Worm (Caenorhabditis elegans) whole organism, L3 larva: ENCODE measurements around the gene znfx-1.

Source experiments
- R02D3.7 ChIP-seq: fragments of 150-350 bp; optimal IDR thresholded peaks from 2 replicates; lab custom pipeline; 2014; ENCODE audit warnings: missing biosample characterization, missing genetic modification characterization
- ZK546.5 ChIP-seq: sonication (generic microtip); optimal IDR thresholded peaks from 2 replicates; lab custom pipeline; 2017; ENCODE audit warnings: missing biosample characterization, missing genetic modification characterization
- aly-2 ChIP-seq: fragments of 150-350 bp; optimal IDR thresholded peaks from 2 replicates; lab custom pipeline; 2014; ENCODE audit warnings: missing biosample characterization, missing genetic modification characterization
- ama-1 ChIP-seq: fragments of 150-350 bp; optimal IDR thresholded peaks from 2 replicates; lab custom pipeline; 2018
- ceh-16 ChIP-seq: sonication (generic microtip); optimal IDR thresholded peaks from 2 replicates; lab custom pipeline; 2017; ENCODE audit warnings: missing biosample characterization, missing genetic modification characterization
- ceh-82 ChIP-seq: fragments of 150-350 bp; optimal IDR thresholded peaks from 2 replicates; lab custom pipeline; 2014; ENCODE audit warnings: missing biosample characterization, missing genetic modification characterization
- ceh-9 ChIP-seq: sonication (generic microtip); optimal IDR thresholded peaks from 2 replicates; lab custom pipeline; 2018; ENCODE audit warnings: missing biosample characterization, missing genetic modification characterization
- egl-5 ChIP-seq: fragments of 150-350 bp; optimal IDR thresholded peaks from 2 replicates; lab custom pipeline; 2017; ENCODE audit warnings: missing biosample characterization, missing genetic modification reagents, missing genetic modification characterization, inconsistent platforms
- elt-1 ChIP-seq: fragments of 150-350 bp; optimal IDR thresholded peaks from 2 replicates; lab custom pipeline; 2014; ENCODE audit warnings: missing biosample characterization, missing genetic modification characterization
- elt-3 ChIP-seq, 3 experiments: fragments of 150-350 bp in 1 of 3; sonication (generic microtip) in 2 of 3; optimal IDR thresholded peaks; 2 replicates in 2 of 3; 4 replicates in 1 of 3; lab custom pipeline; 2014 to 2017; ENCODE audit warnings: missing biosample characterization in 3 of 3, missing genetic modification characterization in 3 of 3
- eor-1 ChIP-seq, 2 experiments: fragments of 150-350 bp; optimal IDR thresholded peaks; 2 replicates each; lab custom pipeline; 2014 to 2018; ENCODE audit warnings: missing biosample characterization in 2 of 2, missing genetic modification characterization in 2 of 2
- fkh-2 ChIP-seq: fragments of 150-350 bp; optimal IDR thresholded peaks from 2 replicates; lab custom pipeline; 2014; ENCODE audit warnings: missing biosample characterization, missing genetic modification reagents, missing genetic modification characterization
- fos-1 ChIP-seq: fragments of 150-350 bp; optimal IDR thresholded peaks from 2 replicates; lab custom pipeline; 2014; ENCODE audit warnings: missing biosample characterization, missing genetic modification characterization
- hmg-11 ChIP-seq: sonication (generic microtip); optimal IDR thresholded peaks from 2 replicates; lab custom pipeline; 2016; ENCODE audit warnings: missing genetic modification characterization, missing compliant biosample characterization
- jun-1 ChIP-seq: fragments of 150-350 bp; optimal IDR thresholded peaks from 2 replicates; lab custom pipeline; 2014; ENCODE audit warnings: missing biosample characterization, missing genetic modification reagents, missing genetic modification characterization
- lsy-12 ChIP-seq: sonication (generic microtip); optimal IDR thresholded peaks from 2 replicates; lab custom pipeline; 2016; ENCODE audit warnings: mild to moderate bottlenecking, missing genetic modification characterization, missing compliant biosample characterization
- mdl-1 ChIP-seq: fragments of 150-350 bp; optimal IDR thresholded peaks from 2 replicates; lab custom pipeline; 2014; ENCODE audit warnings: missing biosample characterization, missing genetic modification characterization
- mml-1 ChIP-seq: fragments of 150-350 bp; sonication (generic microtip); optimal IDR thresholded peaks from 3 replicates; lab custom pipeline; 2014; ENCODE audit warnings: missing biosample characterization, missing genetic modification characterization
- nfya-1 ChIP-seq: sonication (generic microtip); optimal IDR thresholded peaks from 2 replicates; lab custom pipeline; 2017; ENCODE audit warnings: missing genetic modification characterization, mild to moderate bottlenecking, missing compliant biosample characterization, antibody characterized with exemption, moderate library complexity; ENCODE audit not compliant: insufficient read depth
- nhr-11 ChIP-seq: fragments of 150-350 bp; optimal IDR thresholded peaks from 2 replicates; lab custom pipeline; 2014; ENCODE audit warnings: missing biosample characterization, missing genetic modification characterization
- nhr-12 ChIP-seq: fragments of 150-350 bp; optimal IDR thresholded peaks from 2 replicates; lab custom pipeline; 2014; ENCODE audit warnings: missing biosample characterization, missing genetic modification characterization
- nhr-23 ChIP-seq: fragments of 150-350 bp; optimal IDR thresholded peaks from 2 replicates; lab custom pipeline; 2014; ENCODE audit warnings: missing biosample characterization, missing genetic modification reagents, missing genetic modification characterization
- nhr-237 ChIP-seq: fragments of 150-350 bp; optimal IDR thresholded peaks from 2 replicates; lab custom pipeline; 2014; ENCODE audit warnings: missing biosample characterization, missing genetic modification characterization
- nhr-25 ChIP-seq: sonication (generic microtip); optimal IDR thresholded peaks from 2 replicates; lab custom pipeline; 2017; ENCODE audit warnings: missing biosample characterization, missing genetic modification characterization
- nhr-43 ChIP-seq: sonication (generic microtip); optimal IDR thresholded peaks from 2 replicates; lab custom pipeline; 2016; ENCODE audit warnings: mild to moderate bottlenecking, missing genetic modification characterization, missing compliant biosample characterization; ENCODE audit not compliant: poor library complexity, severe bottlenecking
- nhr-67 ChIP-seq: fragments of 150-350 bp; optimal IDR thresholded peaks from 2 replicates; lab custom pipeline; 2014; ENCODE audit warnings: missing biosample characterization, missing genetic modification characterization
- nhr-76 ChIP-seq: fragments of 150-350 bp; sonication (generic microtip); optimal IDR thresholded peaks from 5 replicates; lab custom pipeline; 2014; ENCODE audit warnings: missing biosample characterization, missing genetic modification characterization
- nhr-77 ChIP-seq: fragments of 150-350 bp; optimal IDR thresholded peaks from 2 replicates; lab custom pipeline; 2014; ENCODE audit warnings: missing biosample characterization, missing genetic modification characterization
- pha-4 ChIP-seq: fragments of 150-350 bp; optimal IDR thresholded peaks from 2 replicates; lab custom pipeline; 2014; ENCODE audit warnings: missing biosample characterization, missing genetic modification reagents, missing genetic modification characterization
- pqm-1 ChIP-seq: fragments of 150-350 bp; optimal IDR thresholded peaks from 2 replicates; lab custom pipeline; 2017; ENCODE audit warnings: missing biosample characterization, missing genetic modification characterization, inconsistent platforms
- sea-2 ChIP-seq: fragments of 150-350 bp; sonication (generic microtip); optimal IDR thresholded peaks from 4 replicates; lab custom pipeline; 2014; ENCODE audit warnings: missing biosample characterization, missing genetic modification reagents, missing genetic modification characterization
- skn-1 ChIP-seq: fragments of 150-350 bp; optimal IDR thresholded peaks from 2 replicates; lab custom pipeline; 2014; ENCODE audit warnings: missing biosample characterization, missing genetic modification characterization
- tbx-2 ChIP-seq: sonication (generic microtip); optimal IDR thresholded peaks from 2 replicates; lab custom pipeline; 2016; ENCODE audit warnings: mild to moderate bottlenecking, missing genetic modification characterization, missing compliant biosample characterization
- unc-39 ChIP-seq: sonication (generic microtip); optimal IDR thresholded peaks from 4 replicates; lab custom pipeline; 2017; ENCODE audit warnings: missing biosample characterization, missing genetic modification characterization
- unc-62 ChIP-seq: fragments of 150-350 bp; sonication (generic microtip); optimal IDR thresholded peaks from 4 replicates; lab custom pipeline; 2014; ENCODE audit warnings: missing biosample characterization, missing genetic modification reagents, missing genetic modification characterization
- zag-1 ChIP-seq: fragments of 150-350 bp; optimal IDR thresholded peaks from 2 replicates; lab custom pipeline; 2014; ENCODE audit warnings: missing biosample characterization, missing genetic modification characterization
- ztf-11 ChIP-seq: fragments of 150-350 bp; optimal IDR thresholded peaks from 2 replicates; lab custom pipeline; 2014; ENCODE audit warnings: missing biosample characterization, missing genetic modification characterization

The znfx-1 gene

DNA sequence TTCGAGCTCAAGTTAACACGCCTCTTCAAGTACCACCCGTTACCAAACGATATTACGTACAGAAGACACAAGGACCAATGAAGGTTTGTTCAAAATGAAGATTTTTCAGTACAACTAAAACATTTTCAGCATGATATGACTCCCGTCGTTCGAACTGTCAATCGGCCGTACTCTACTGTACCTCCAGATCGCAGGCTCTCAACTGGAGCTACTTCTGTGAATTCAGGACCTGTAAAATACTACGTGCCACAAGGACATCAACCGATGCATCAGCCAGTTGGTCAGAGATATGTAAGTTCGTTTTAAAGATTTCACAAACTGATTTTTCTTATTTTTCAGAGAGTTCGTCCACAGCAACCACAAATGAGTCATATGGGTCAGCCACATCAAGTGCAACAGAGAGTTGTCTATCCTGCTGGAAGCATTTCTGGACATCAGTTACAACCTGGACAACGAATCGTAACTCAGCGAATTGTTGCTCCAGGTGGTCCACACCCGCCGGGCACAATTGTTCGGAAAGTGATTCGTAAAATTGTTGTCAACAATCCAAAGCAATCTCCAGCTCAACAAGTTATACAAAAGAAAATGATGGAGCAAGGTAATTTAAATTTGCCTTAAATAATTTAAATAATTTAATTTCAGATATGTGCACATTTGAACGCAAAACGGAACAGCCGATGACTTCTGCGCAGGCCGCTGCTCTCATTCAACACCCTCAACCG, 41.8 kb upstream of the znfx-1 start:
- TF ChIP-seq nhr-25 (no peak), nhr-23 (no peak), nhr-76 (tag; lab: Kevin White, UChicago) (no peak), fos-1 (tag; lab: Kevin White, UChicago) (no peak), nhr-43 (tag; lab: Kevin White, UChicago) (no peak), nhr-77 (tag; lab: Kevin White, UChicago) (no peak), ceh-9 (tag; lab: Kevin White, UChicago) (no peak), elt-1 (no peak), nhr-11 (tag; lab: Kevin White, UChicago) (no peak), nhr-237 (tag; lab: Kevin White, UChicago) (no peak), R02D3.7 (no peak), nfya-1 (no peak), ztf-11 (tag; lab: Kevin White, UChicago) (no peak), jun-1 (no peak), hmg-11 (tag; lab: Kevin White, UChicago) (no peak), lsy-12 (tag; lab: Kevin White, UChicago) (no peak), unc-62 (no peak), aly-2 (no peak), mml-1 (tag; lab: Kevin White, UChicago) (no peak)

DNA sequence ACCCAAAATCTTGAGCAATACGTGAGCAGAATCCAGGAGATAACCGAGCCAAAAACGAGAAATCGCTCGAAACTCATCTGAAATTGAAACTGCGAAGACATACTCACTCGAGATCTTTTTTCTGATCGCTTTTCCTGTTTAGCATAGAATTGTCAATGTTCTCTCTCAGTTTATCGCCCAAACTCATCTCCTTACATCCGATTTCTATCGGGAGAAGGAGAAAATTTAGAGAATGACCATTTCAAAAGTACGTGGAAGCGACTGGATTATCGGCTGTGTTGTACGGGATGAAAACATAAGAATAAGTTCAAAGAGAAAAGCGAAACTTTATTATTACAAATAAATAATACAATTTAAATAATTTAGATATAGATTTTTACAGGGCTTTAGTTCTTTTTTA, 40.6 kb upstream of the znfx-1 start, which contains the start of gene T23G7.2:
TSS of gene T23G7.2 (minus strand) at position 101 of the 400 bp plus-strand sequence.
- TF ChIP-seq fkh-2 (tag; lab: Kevin White, UChicago) (no peak), hmg-11 (tag; lab: Kevin White, UChicago) (no peak), R02D3.7 (no peak), ceh-16 (no peak), nhr-11 (tag; lab: Kevin White, UChicago) (no peak), ZK546.5 (tag; lab: Kevin White, UChicago) (no peak), skn-1 (tag; lab: Kevin White, UChicago) (no peak)

DNA sequence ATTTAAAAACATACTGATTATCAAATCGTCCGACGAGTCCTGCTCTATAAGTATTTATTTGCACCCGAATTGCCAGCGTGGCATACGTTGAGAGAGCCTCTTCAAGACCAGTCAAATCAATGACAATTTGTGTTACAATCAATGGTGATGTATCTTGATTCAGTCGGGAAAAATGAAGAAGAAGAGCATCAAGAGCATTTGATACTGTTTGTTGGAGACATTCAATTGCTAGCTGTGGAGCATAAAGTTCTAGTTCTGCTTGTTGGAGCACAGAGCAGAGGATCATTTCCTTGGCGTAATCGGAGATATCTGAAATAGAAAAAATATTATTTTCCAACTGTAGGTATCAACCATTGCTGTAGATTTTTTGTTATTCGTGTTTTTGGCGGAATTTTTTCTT, 40.0 kb upstream of the znfx-1 start:
- no peak for TF ChIP-seq tbx-2 (tag; lab: Kevin White, UChicago)
- TF ChIP-seq pqm-1 (tag; lab: Kevin White, UChicago) = no peak
- TF ChIP-seq nhr-11 (tag; lab: Kevin White, UChicago) = no peak
- TF ChIP-seq nfya-1 = no peak
- TF ChIP-seq fos-1 (tag; lab: Kevin White, UChicago) = no peak
- TF ChIP-seq ceh-82 = no peak
- TF ChIP-seq unc-39 (tag; lab: Kevin White, UChicago) = no peak
- no peak for TF ChIP-seq ama-1 (lab: Kevin White, UChicago)
- no peak for TF ChIP-seq ceh-9 (tag; lab: Kevin White, UChicago)
- no peak for TF ChIP-seq elt-3 (tag; optimal IDR thresholded peaks at IDR 0.05; lab: Kevin White, UChicago)
- no peak for TF ChIP-seq eor-1 (tag; optimal IDR thresholded peaks at IDR 0.05; lab: Kevin White, UChicago)
- TF ChIP-seq zag-1 = no peak
- no peak for TF ChIP-seq lsy-12 (tag; lab: Kevin White, UChicago)
- TF ChIP-seq hmg-11 (tag; lab: Kevin White, UChicago) = no peak
- no peak for TF ChIP-seq unc-62

DNA sequence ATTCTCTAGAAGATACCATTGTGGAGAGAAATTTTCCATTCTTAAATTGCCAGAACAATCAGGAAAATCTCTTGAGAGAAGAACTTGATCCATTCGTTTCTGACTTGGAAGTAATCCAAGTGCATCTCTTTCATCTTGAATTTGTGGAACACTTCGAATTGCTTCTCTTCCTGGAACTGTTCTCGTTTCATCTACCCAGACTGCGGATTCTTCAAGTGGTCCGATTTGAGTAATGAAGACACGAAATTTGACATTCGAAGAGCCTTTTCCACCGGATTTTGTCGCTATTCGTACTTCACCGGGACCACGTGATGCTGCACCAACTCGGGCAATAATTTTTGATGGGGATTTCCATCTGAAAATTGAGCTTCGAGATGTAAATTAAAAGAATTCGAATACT, 36.9 kb upstream of the znfx-1 start:
- TF ChIP-seq unc-39 (tag; lab: Kevin White, UChicago) (no peak), aly-2 (no peak), nhr-77 (tag; lab: Kevin White, UChicago) (no peak), egl-5 (tag; lab: Kevin White, UChicago) (no peak), nhr-67 (tag; lab: Kevin White, UChicago) (no peak), elt-1 (no peak), ZK546.5 (tag; lab: Kevin White, UChicago) (no peak), sea-2 (GFP tag; lab: Kevin White, UChicago) (no peak), mdl-1 (no peak), R02D3.7 (no peak), nhr-12 (tag; lab: Kevin White, UChicago) (no peak), nhr-11 (tag; lab: Kevin White, UChicago) (no peak), pha-4 (tag; lab: Kevin White, UChicago) (no peak), tbx-2 (tag; lab: Kevin White, UChicago) (no peak), elt-3 (tag; optimal IDR thresholded peaks at IDR 0.05; lab: Kevin White, UChicago) (no peak)
